Fruit fly (Drosophila melanogaster) whole organism, prepupa: Measurements from ENCODE around the gene CG8460.

ENCODE experiments used
- CG34406 ChIP-seq: fragments of 200-800 bp; sonication (Bioruptor generic); optimal IDR thresholded peaks from 3 replicates; lab custom pipeline; 2016; ENCODE audit warnings: missing biosample characterization, missing genetic modification characterization
- CG6276 ChIP-seq: fragments of 200-800 bp; sonication (Bioruptor generic); optimal IDR thresholded peaks from 2 replicates; lab custom pipeline; 2017; ENCODE audit warnings: missing biosample characterization, mild to moderate bottlenecking, missing genetic modification characterization
- CG8319 ChIP-seq: fragments of 200-800 bp; sonication (Bioruptor generic); optimal IDR thresholded peaks from 3 replicates; lab custom pipeline; 2016; ENCODE audit warnings: missing biosample characterization, missing genetic modification characterization

DNA sequence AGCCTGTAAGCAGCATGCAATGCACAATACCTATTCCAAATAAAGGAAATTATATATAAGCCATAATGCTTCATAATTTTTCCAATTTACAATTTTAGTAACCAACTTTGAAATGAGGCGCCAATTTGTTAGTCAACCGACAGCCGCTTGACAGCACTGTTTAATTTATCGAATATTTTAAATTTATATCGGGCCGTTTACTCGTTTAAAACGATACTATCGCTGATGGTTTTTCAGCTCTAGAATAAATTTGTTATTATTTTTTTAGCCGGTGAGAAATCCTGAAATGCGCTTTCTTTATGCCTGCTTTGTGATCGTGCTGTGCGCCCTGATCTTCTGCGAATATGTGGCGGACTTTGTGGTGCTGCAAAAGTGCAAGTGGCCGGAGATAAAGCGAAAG lies 1.8 kb downstream of the CG8460 start, which contains the start of gene PGAP5:
- TF ChIP-seq CG6276 (GFP tag; lab: Kevin White, UChicago) (no peak), CG34406 (GFP tag; lab: Kevin White, UChicago) (no peak), CG8319 (GFP tag; lab: Kevin White, UChicago) (no peak)
